Fruit fly (Drosophila melanogaster) whole organism, embryonic: ENCODE results near the gene Sgt1.

ENCODE experiments used
- Atf3 ChIP-seq: fragments of 200-800 bp; sonication (Bioruptor generic); optimal IDR thresholded peaks from 3 replicates; lab custom pipeline; 2016; ENCODE audit warnings: missing biosample characterization, missing genetic modification characterization
- CG12769 ChIP-seq: fragments of 200-800 bp; sonication (Bioruptor generic); optimal IDR thresholded peaks from 2 replicates; lab custom pipeline; 2019; ENCODE audit warnings: missing biosample characterization, mild to moderate bottlenecking, missing genetic modification characterization, moderate library complexity
- CG15479 ChIP-seq: fragments of 200-800 bp; sonication (Bioruptor generic); optimal IDR thresholded peaks from 3 replicates; lab custom pipeline; 2019; ENCODE audit warnings: missing biosample characterization, mild to moderate bottlenecking, missing genetic modification characterization, moderate library complexity
- CG17912 ChIP-seq: fragments of 200-800 bp; sonication (Bioruptor generic); optimal IDR thresholded peaks from 2 replicates; lab custom pipeline; 2018; ENCODE audit warnings: missing biosample characterization, mild to moderate bottlenecking, missing genetic modification characterization
- CG2678 ChIP-seq: fragments of 200-800 bp; sonication (Bioruptor generic); optimal IDR thresholded peaks from 3 replicates; lab custom pipeline; 2019; ENCODE audit warnings: missing biosample characterization, mild to moderate bottlenecking, missing genetic modification characterization, moderate library complexity
- CG33213 ChIP-seq: fragments of 200-800 bp; sonication (Bioruptor generic); optimal IDR thresholded peaks from 3 replicates; lab custom pipeline; 2016; ENCODE audit warnings: missing biosample characterization, missing genetic modification characterization
- CG4707 ChIP-seq: fragments of 200-800 bp; sonication (Bioruptor generic); optimal IDR thresholded peaks from 2 replicates; lab custom pipeline; 2018; ENCODE audit warnings: missing biosample characterization, mild to moderate bottlenecking, missing genetic modification characterization, moderate library complexity
- D ChIP-seq, 2 experiments: fragments of 200-800 bp in 1 of 2; fragments of >200 bp in 1 of 2; sonication (Bioruptor generic) in 1 of 2; optimal IDR thresholded peaks; 2 replicates in 1 of 2; 3 replicates in 1 of 2; lab custom pipeline; 2017; ENCODE audit warnings: mild to moderate bottlenecking in 1 of 2, missing biosample characterization in 1 of 2, missing genetic modification characterization in 1 of 2, missing genetic modification reagents in 1 of 2
- D19B ChIP-seq: fragments of 200-800 bp; sonication (Bioruptor generic); optimal IDR thresholded peaks from 2 replicates; lab custom pipeline; 2017; ENCODE audit warnings: missing biosample characterization, mild to moderate bottlenecking, missing genetic modification characterization
- Deaf1 ChIP-seq: fragments of 200-800 bp; optimal IDR thresholded peaks from 3 replicates; lab custom pipeline; 2019; ENCODE audit warnings: missing biosample characterization, mild to moderate bottlenecking, missing genetic modification characterization, moderate library complexity
- Ets65A ChIP-seq: fragments of 200-800 bp; sonication (Bioruptor generic); peaks from one replicate; lab custom pipeline; 2016; ENCODE audit warnings: missing biosample characterization, missing genetic modification characterization
- HLH3B ChIP-seq: fragments of 200-800 bp; sonication (Bioruptor generic); IDR thresholded peaks from 2 replicates; pipeline ENCODE4 v1.3.6; 2022; ENCODE audit warnings: missing biosample characterization, missing genetic modification characterization
- HLHmδ ChIP-seq: fragments of 200-800 bp; sonication (Bioruptor generic); optimal IDR thresholded peaks from 2 replicates; lab custom pipeline; 2018; ENCODE audit warnings: missing biosample characterization, mild to moderate bottlenecking, missing genetic modification characterization, moderate library complexity
- Jarid2 ChIP-seq: fragments of 200-800 bp; sonication (Bioruptor generic); optimal IDR thresholded peaks from 3 replicates; lab custom pipeline; 2017; ENCODE audit warnings: mild to moderate bottlenecking, missing biosample characterization, missing genetic modification reagents, missing genetic modification characterization
- NC2α ChIP-seq: fragments of 200-800 bp; sonication (Bioruptor generic); optimal IDR thresholded peaks from 2 replicates; lab custom pipeline; 2016; ENCODE audit warnings: missing biosample characterization, missing genetic modification characterization
- Neu2 ChIP-seq: fragments of 200-800 bp; sonication (Bioruptor generic); optimal IDR thresholded peaks from 3 replicates; lab custom pipeline; 2016; ENCODE audit warnings: missing biosample characterization, missing genetic modification characterization, borderline replicate concordance
- Nf-YB ChIP-seq: fragments of 200-800 bp; sonication (Bioruptor generic); optimal IDR thresholded peaks from 3 replicates; lab custom pipeline; 2019; ENCODE audit warnings: missing biosample characterization, mild to moderate bottlenecking, missing genetic modification characterization, moderate library complexity
- Nf-YC ChIP-seq: fragments of 200-800 bp; optimal IDR thresholded peaks from 3 replicates; lab custom pipeline; 2019; ENCODE audit warnings: missing biosample characterization, mild to moderate bottlenecking, missing genetic modification characterization, moderate library complexity
- Poxn ChIP-seq: fragments of 200-800 bp; sonication (Bioruptor generic); IDR thresholded peaks from 2 replicates; pipeline ENCODE4 v1.3.6; 2022; ENCODE audit warnings: missing biosample characterization, missing genetic modification characterization
- Ravus ChIP-seq: fragments of 200-800 bp; sonication (Bioruptor generic); IDR thresholded peaks from 2 replicates; pipeline ENCODE4 v1.3.6; 2022; ENCODE audit warnings: missing biosample characterization, missing genetic modification characterization
- Sin3A ChIP-seq: fragments of >200 bp; optimal IDR thresholded peaks from 2 replicates; lab custom pipeline; 2018
- YL-1 ChIP-seq: fragments of 200-800 bp; sonication (Bioruptor generic); optimal IDR thresholded peaks from 3 replicates; lab custom pipeline; 2017; ENCODE audit warnings: missing biosample characterization, mild to moderate bottlenecking, missing genetic modification characterization
- bigmax ChIP-seq: fragments of 200-800 bp; sonication (Bioruptor generic); optimal IDR thresholded peaks from 2 replicates; lab custom pipeline; 2018; ENCODE audit warnings: missing biosample characterization, mild to moderate bottlenecking, missing genetic modification characterization
- crol ChIP-seq: fragments of 200-800 bp; sonication (Bioruptor generic); IDR thresholded peaks from 2 replicates; pipeline ENCODE4 v1.3.6; 2022; ENCODE audit warnings: missing biosample characterization, missing genetic modification characterization
- disco-r ChIP-seq: fragments of 200-800 bp; sonication (Bioruptor generic); optimal IDR thresholded peaks from 2 replicates; lab custom pipeline; 2016; ENCODE audit warnings: missing biosample characterization, missing genetic modification characterization
- dm ChIP-seq: fragments of 200-800 bp; sonication (Bioruptor generic); optimal IDR thresholded peaks from 3 replicates; lab custom pipeline; 2016; ENCODE audit warnings: missing biosample characterization, missing genetic modification characterization
- ewg ChIP-seq: fragments of 200-800 bp; sonication (Bioruptor generic); optimal IDR thresholded peaks from 3 replicates; lab custom pipeline; 2017; ENCODE audit warnings: mild to moderate bottlenecking, missing biosample characterization, missing genetic modification reagents, missing genetic modification characterization
- eyg ChIP-seq: fragments of 200-800 bp; sonication (Bioruptor generic); optimal IDR thresholded peaks from 3 replicates; lab custom pipeline; 2016; ENCODE audit warnings: missing biosample characterization, missing genetic modification characterization
- gem ChIP-seq: fragments of 200-800 bp; sonication (Bioruptor generic); optimal IDR thresholded peaks from 2 replicates; lab custom pipeline; 2019; ENCODE audit warnings: missing biosample characterization, mild to moderate bottlenecking, missing genetic modification characterization, moderate library complexity
- mld ChIP-seq: fragments of 200-800 bp; sonication (Bioruptor generic); IDR thresholded peaks from 3 replicates; pipeline ENCODE4 v1.3.6; 2022; ENCODE audit warnings: missing biosample characterization, missing genetic modification characterization; ENCODE audit not compliant: partially characterized antibody
- odd ChIP-seq: fragments of 200-800 bp; sonication (Bioruptor generic); optimal IDR thresholded peaks from 2 replicates; lab custom pipeline; 2017; ENCODE audit warnings: missing biosample characterization, mild to moderate bottlenecking, missing genetic modification characterization
- org-1 ChIP-seq: fragments of 200-800 bp; sonication (Bioruptor generic); optimal IDR thresholded peaks from 2 replicates; lab custom pipeline; 2017; ENCODE audit warnings: missing biosample characterization, missing genetic modification characterization
- prd ChIP-seq, 3 experiments: fragments of >200 bp in 2 of 3; fragments of 200-800 bp in 1 of 3; sonication (Bioruptor generic) in 1 of 3; optimal IDR thresholded peaks in 2 of 3; IDR thresholded peaks in 1 of 3; 2 replicates in 2 of 3; 3 replicates in 1 of 3; pipeline versions ENCODE4 v1.3.6 to Lab custom; 2017 to 2022; ENCODE audit warnings: missing biosample characterization in 1 of 3, missing genetic modification characterization in 1 of 3
- pzg ChIP-seq: fragments of 200-800 bp; sonication (Bioruptor generic); optimal IDR thresholded peaks from 3 replicates; lab custom pipeline; 2018; ENCODE audit warnings: missing biosample characterization, mild to moderate bottlenecking, missing genetic modification characterization, moderate library complexity
- row ChIP-seq: fragments of 200-800 bp; sonication (Bioruptor generic); IDR thresholded peaks from 3 replicates; pipeline ENCODE4 v1.3.6; 2022; ENCODE audit warnings: missing biosample characterization, missing genetic modification characterization
- sens ChIP-seq: fragments of 200-800 bp; sonication (Bioruptor generic); peaks from one replicate; lab custom pipeline; 2016; ENCODE audit warnings: missing biosample characterization, missing genetic modification characterization
- slp2 ChIP-seq: fragments of 200-800 bp; sonication (Bioruptor generic); optimal IDR thresholded peaks from 2 replicates; lab custom pipeline; 2016; ENCODE audit warnings: missing biosample characterization, missing genetic modification characterization
- tll ChIP-seq, 2 experiments: fragments of 200-800 bp in 1 of 2; fragments of >200 bp in 1 of 2; sonication (Bioruptor generic) in 1 of 2; optimal IDR thresholded peaks; 2 replicates each; lab custom pipeline; 2017 to 2019; ENCODE audit warnings: missing biosample characterization in 2 of 2, missing genetic modification characterization in 2 of 2, mild to moderate bottlenecking in 1 of 2, moderate library complexity in 1 of 2
- twi ChIP-seq: fragments of 200-800 bp; optimal IDR thresholded peaks from 2 replicates; lab custom pipeline; 2019; ENCODE audit warnings: missing biosample characterization, mild to moderate bottlenecking, missing genetic modification characterization, moderate library complexity
- vnd ChIP-seq: fragments of 200-800 bp; sonication (Bioruptor generic); IDR thresholded peaks from 3 replicates; pipeline ENCODE4 v1.3.6; 2022; ENCODE audit warnings: missing biosample characterization, missing genetic modification characterization; ENCODE audit not compliant: partially characterized antibody
- zen ChIP-seq: fragments of 200-800 bp; sonication (Bioruptor generic); optimal IDR thresholded peaks from 3 replicates; lab custom pipeline; 2018; ENCODE audit warnings: missing biosample characterization, mild to moderate bottlenecking, missing genetic modification characterization, moderate library complexity

The Sgt1 gene

DNA sequence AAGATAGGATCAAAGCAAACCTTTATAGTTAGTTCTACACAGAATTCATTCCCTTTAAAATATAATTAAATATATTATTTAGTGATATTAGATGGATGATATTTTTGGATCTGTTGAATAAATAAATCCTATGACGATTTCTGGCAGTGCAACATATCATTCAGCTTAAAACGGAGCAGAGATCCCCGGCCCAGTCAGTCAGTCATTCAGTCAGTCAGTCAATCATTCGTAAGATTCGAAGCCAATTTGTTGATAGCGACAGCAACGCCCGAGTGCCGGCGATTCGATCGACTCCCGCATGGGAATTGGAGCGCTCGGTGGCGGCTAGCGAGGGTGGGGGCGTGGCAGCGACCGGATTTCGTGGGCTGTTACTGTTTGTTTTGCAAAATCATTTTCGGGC is 25.1 kb downstream of the Sgt1 start (continued):
- TF ChIP-seq HLH3B (GFP tag; lab: Robert Waterston, UW) (no peak), Atf3 (no peak), NC2α (GFP tag; lab: Kevin White, UChicago) (no peak), CG33213 (GFP tag; lab: Kevin White, UChicago) (no peak)
- TF ChIP-seq, all 482 proteins: peak for 3

DNA sequence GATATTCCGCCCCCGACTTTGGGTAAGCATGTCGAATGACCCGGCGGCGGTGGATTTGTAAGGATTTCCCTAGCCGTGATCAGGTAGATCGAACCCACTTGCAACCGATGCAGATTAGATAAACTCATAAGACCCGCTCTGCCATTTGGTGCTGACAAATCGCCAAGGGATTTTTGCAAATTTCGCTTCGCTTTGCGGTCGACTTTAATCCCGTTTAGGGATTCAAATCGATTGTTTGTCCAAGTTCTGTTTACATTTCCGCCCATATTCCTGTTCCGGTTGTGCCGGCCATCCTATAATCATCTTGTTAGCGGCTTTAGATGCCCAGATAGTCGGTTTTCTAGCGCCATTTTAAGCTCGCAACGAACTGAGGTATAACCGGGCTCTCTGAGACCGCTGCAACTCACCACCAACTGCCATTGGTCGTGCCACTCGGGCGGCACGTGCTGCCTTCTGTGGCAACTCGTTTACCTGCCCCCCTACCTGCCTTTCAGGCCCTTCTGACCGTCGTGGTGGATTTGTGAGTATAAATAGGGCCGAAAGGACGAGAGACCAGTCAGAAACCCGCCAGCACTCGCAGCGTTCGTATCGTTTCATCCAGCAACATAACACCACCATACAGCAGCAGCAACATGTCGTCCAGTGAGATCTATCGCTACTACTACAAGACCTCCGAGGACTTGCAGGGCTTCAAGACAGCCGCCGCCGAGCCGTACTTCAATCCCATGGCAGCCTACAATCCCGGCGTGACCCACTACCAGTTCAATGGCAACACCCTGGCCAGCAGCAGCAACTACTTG is 27.4 kb downstream of the Sgt1 start, which contains the start of gene ato:
TSS of gene ato (plus strand) at position 559 of the 800 bp plus-strand sequence.
- TF ChIP-seq Nf-YB (peak; percentile 94), row (GFP tag; lab: Robert Waterston, UW) (no peak), tll (GFP tag; optimal IDR thresholded peaks at IDR 0.05; lab: Kevin White, UChicago) (peak in 1 of 2 experiments; percentile 56), Nf-YC (tag; lab: Kevin White, UChicago) (peak; percentile 94), CG17912 (GFP tag; lab: Kevin White, UChicago) (no peak), disco-r (no peak), Neu2 (GFP tag; lab: Kevin White, UChicago) (peak; percentile 41), CG15479 (GFP tag; lab: Kevin White, UChicago) (peak; percentile 94), Deaf1 (tag; lab: Kevin White, UChicago) (peak; percentile 90), Jarid2 (GFP tag; lab: Kevin White, UChicago) (peak; percentile 57), crol (GFP tag; lab: Robert Waterston, UW) (peak; percentile 80), HLHmδ (peak; percentile 95), sens (peak; percentile 53), CG4707 (no peak), Ets65A (GFP tag; lab: Kevin White, UChicago) (peak; percentile 15)

DNA sequence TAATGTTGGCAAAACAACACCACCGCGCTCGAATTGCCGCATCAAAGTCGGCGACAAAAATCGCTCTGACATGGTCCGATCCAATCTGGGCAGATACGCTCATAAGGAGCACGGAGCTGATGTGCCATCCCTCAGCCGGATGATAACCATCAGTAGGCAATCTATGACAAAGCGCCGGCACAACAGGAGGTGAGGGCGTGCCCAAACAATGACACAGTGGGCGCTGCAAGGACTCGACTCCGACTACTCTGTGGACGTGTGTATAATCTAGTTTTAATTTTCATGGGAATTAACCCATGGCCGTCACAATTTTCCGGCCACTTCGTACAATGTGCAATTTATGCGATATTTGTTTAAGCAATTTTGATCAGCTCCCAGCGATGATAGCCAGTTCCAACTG is 30.0 kb downstream of the Sgt1 start:
- no peak for TF ChIP-seq Ravus (GFP tag; lab: Robert Waterston, UW)
- TF ChIP-seq twi, result peak; percentile 77
- TF ChIP-seq D (optimal IDR thresholded peaks at IDR 0.05; lab: Kevin White, UChicago), result peak; percentile 76
- no peak for TF ChIP-seq D (GFP tag; optimal IDR thresholded peaks at IDR 0.05; lab: Kevin White, UChicago)
- TF ChIP-seq zen (tag; lab: Kevin White, UChicago), result peak; percentile 89
- peak in 1 of 2 experiments; percentile 10 for TF ChIP-seq tll (GFP tag; optimal IDR thresholded peaks at IDR 0.05; lab: Kevin White, UChicago)
- TF ChIP-seq gem (tag; lab: Kevin White, UChicago), result no peak
- TF ChIP-seq prd (optimal IDR thresholded peaks at IDR 0.05; lab: Kevin White, UChicago), result no peak
- peak; percentile 72; the same call in 2 of the 3 replicates for TF ChIP-seq prd (GFP tag; IDR thresholded peaks at IDR 0.05; lab: Robert Waterston, UW)
- peak; percentile 32 for TF ChIP-seq CG15479 (GFP tag; lab: Kevin White, UChicago)

DNA sequence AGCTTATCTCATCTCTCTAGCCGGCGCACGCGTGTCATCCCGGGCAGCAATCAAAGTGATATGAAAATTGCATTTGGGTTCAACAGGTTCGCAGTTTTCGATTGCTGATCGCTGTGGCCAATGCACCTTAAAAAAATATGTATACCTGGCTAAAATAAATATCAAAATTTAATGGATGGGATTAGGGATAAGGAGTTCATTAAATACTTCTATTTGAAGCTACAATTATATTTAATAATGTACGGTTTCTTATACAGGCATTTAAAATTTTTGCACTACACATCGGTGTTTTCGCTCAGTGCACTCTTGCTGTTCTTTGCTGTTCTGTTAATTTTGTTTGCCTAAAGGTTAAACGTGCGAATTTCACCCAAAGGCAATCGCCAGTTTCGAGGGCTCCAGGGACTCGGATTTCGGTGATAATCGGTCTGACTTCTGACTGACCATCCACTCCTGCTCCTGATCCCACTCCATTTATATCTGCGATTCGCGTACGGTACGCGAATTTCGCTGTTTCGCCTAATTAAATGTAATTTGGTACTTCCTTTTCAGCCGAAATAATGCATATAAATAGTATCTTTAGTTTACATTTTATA is 32.4 kb downstream of the Sgt1 start:
- no peak for TF ChIP-seq Poxn (GFP tag; lab: Robert Waterston, UW)
- peak; percentile 27 for TF ChIP-seq Ets65A (GFP tag; lab: Kevin White, UChicago)
- no peak for TF ChIP-seq Sin3A (lab: Kevin White, UChicago)
- TF ChIP-seq D19B (GFP tag; lab: Kevin White, UChicago), result no peak

DNA sequence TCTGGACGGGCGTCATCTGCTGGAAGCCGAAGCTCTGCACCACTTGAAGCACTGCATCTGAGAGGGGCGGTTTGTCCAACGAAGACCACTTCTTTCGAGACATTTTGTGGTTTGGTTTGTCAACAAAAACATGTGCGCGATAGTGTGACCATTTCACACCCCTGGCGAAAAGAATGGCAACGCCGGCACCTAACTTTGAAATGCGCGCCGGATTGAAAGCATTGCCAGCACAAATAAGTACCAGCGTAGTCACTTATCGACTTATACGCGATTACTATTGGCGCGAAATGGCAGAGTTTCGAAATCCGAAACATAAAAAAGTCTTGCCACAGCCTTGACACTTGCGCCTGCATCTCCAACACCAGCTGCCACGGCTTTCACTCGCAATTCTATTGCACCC is 35.3 kb downstream of the Sgt1 start, which contains the start of gene CG9630:
TSS of gene CG9630 (minus strand) at position 157 of the 400 bp plus-strand sequence.
- TF ChIP-seq CG2678 (tag; lab: Kevin White, UChicago), result no peak
- TF ChIP-seq dm (GFP tag; lab: Kevin White, UChicago), result peak; percentile 98
- no peak for TF ChIP-seq odd
- no peak for TF ChIP-seq slp2
- TF ChIP-seq pzg (GFP tag; lab: Kevin White, UChicago), result peak; percentile 97
- TF ChIP-seq vnd (GFP tag; lab: Robert Waterston, UW), result 0 out of 3 replicates have a peak, but pooled peaks have one; percentile 41
- TF ChIP-seq CG12769 (tag; lab: Kevin White, UChicago), result no peak
- TF ChIP-seq bigmax (GFP tag; lab: Kevin White, UChicago), result peak; percentile 60
- TF ChIP-seq eyg (GFP tag; lab: Kevin White, UChicago), result no peak
- TF ChIP-seq YL-1 (GFP tag; lab: Kevin White, UChicago), result peak; percentile 59
- TF ChIP-seq mld (GFP tag; lab: Robert Waterston, UW), result 0 out of 3 replicates have a peak, but pooled peaks have one; percentile 37
- TF ChIP-seq ewg (GFP tag; lab: Kevin White, UChicago), result peak; percentile 1
- TF ChIP-seq org-1 (GFP tag; lab: Kevin White, UChicago), result no peak
